Worm (Caenorhabditis elegans): Measurements from ENCODE around the gene snpn-1.
A peak's percentile ranks its signal among the peaks of the same experiment; 100 is the strongest.

Gene snpn-1

DNA sequence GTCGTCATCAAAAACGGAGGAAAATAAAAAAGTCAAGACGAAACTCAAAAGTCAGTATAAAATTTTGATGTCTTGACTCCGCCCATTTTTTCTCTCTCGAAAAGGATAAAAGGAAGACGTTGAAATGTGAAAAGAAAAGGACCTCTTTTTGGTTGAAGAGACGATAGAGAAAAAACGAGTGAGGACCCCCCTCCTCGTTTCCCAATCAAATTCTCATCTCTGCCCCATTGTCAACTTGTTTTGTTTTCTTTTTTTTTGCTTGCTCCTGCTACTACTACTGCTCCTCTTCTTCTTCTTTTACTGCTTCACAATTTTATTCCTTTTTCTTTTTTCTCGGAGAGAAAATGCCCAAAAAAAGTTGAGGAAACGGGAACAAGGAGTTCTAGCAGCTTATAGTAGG, 47.0 kb upstream of the snpn-1 start:
- TF ChIP-seq sea-2 (GFP tag; optimal IDR thresholded peaks at IDR 0.05) (no peak), aly-2 (tag; optimal IDR thresholded peaks at IDR 0.05) (no peak), jun-1 (tag; optimal IDR thresholded peaks at IDR 0.05) (no peak), lin-39 (tag; optimal IDR thresholded peaks at IDR 0.05) (peak; percentile 43), snpc-4 (tag; optimal IDR thresholded peaks at IDR 0.05) (no peak), lin-15B (tag; optimal IDR thresholded peaks at IDR 0.05) (no peak), ceh-28 (tag; optimal IDR thresholded peaks at IDR 0.05) (no peak), nfya-1 (tag; optimal IDR thresholded peaks at IDR 0.05; ENCODE audit: insufficient read depth) (peak; percentile 43), nhr-43 (tag; optimal IDR thresholded peaks at IDR 0.05; ENCODE audit: poor library complexity, severe bottlenecking) (no peak), R02D3.7 (tag; optimal IDR thresholded peaks at IDR 0.05) (no peak), nhr-23 (tag; optimal IDR thresholded peaks at IDR 0.05) (no peak), pha-4 (tag; optimal IDR thresholded peaks at IDR 0.05) (no peak), pqm-1 (tag; optimal IDR thresholded peaks at IDR 0.05) (no peak), ceh-9 (tag; optimal IDR thresholded peaks at IDR 0.05) (no peak), fkh-10 (GFP tag; optimal IDR thresholded peaks at IDR 0.05) (peak; percentile 90), eor-1 (tag; optimal IDR thresholded peaks at IDR 0.05) (no peak), nhr-76 (tag; optimal IDR thresholded peaks at IDR 0.05) (no peak), egl-27 (tag; optimal IDR thresholded peaks at IDR 0.05) (no peak), zag-1 (tag; optimal IDR thresholded peaks at IDR 0.05) (no peak), ama-1 (optimal IDR thresholded peaks at IDR 0.05) (peak; percentile 13), mml-1 (tag; optimal IDR thresholded peaks at IDR 0.05) (no peak), unc-39 (tag; optimal IDR thresholded peaks at IDR 0.05) (no peak), nhr-25 (tag; optimal IDR thresholded peaks at IDR 0.05) (no peak), ZK546.5 (tag; optimal IDR thresholded peaks at IDR 0.05) (no peak), hmg-11 (tag; optimal IDR thresholded peaks at IDR 0.05) (no peak), nhr-67 (tag; optimal IDR thresholded peaks at IDR 0.05) (no peak), tbx-2 (tag; optimal IDR thresholded peaks at IDR 0.05) (no peak)

DNA sequence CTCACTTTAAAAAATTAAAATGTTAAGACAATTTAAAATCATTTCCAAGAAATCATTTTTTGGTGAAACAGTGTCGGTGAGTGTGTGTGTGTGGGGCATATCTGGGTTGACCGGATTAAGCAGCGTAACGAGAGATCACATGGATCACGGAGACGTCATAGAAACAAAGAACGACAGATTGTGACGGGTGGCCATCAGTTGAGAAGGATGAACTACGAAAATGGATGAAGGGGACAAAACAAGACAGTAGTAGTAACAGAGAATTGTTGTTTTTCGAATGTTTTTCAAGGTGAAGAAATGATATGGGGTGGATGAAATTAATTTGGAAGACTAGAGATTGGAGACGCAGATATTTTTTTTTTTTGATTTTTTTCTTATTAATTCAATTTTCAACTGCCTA, 45.7 kb upstream of the snpn-1 start:
- TF ChIP-seq nhr-25 (tag; optimal IDR thresholded peaks at IDR 0.05) (peak; percentile 41), hmg-11 (tag; optimal IDR thresholded peaks at IDR 0.05) (no peak), pqm-1 (tag; optimal IDR thresholded peaks at IDR 0.05) (no peak), nhr-23 (tag; optimal IDR thresholded peaks at IDR 0.05) (peak; percentile 63), ama-1 (optimal IDR thresholded peaks at IDR 0.05) (no peak)

DNA sequence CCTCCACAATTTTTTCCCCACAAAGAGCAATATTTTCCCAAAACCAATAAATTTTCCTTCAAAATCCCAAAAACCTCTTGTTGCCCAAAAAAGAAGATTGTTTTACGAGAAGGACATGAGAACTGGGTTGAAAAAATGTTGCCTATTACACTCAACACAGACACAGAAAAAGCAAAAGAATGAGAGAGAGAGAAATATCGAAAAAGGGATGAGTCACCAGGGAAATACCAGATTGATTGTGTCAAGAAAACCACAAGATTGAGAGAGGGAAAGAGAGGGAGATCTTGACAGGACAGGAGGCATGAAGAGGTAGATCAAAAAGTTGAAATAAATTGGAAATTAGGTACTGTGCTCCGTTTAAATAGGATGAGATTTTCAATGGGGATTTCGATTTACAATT, 44.0 kb upstream of the snpn-1 start:
- TF ChIP-seq nhr-23 (tag; optimal IDR thresholded peaks at IDR 0.05) (peak; percentile 25), nfya-1 (tag; optimal IDR thresholded peaks at IDR 0.05; ENCODE audit: insufficient read depth) (no peak), tbx-2 (tag; optimal IDR thresholded peaks at IDR 0.05) (no peak), mdl-1 (tag; optimal IDR thresholded peaks at IDR 0.05) (no peak), lin-39 (tag; optimal IDR thresholded peaks at IDR 0.05) (no peak), nhr-25 (tag; optimal IDR thresholded peaks at IDR 0.05) (peak; percentile 59), ama-1 (optimal IDR thresholded peaks at IDR 0.05) (peak; percentile 5), ceh-82 (tag; optimal IDR thresholded peaks at IDR 0.05) (no peak), egl-5 (tag; optimal IDR thresholded peaks at IDR 0.05) (no peak)

DNA sequence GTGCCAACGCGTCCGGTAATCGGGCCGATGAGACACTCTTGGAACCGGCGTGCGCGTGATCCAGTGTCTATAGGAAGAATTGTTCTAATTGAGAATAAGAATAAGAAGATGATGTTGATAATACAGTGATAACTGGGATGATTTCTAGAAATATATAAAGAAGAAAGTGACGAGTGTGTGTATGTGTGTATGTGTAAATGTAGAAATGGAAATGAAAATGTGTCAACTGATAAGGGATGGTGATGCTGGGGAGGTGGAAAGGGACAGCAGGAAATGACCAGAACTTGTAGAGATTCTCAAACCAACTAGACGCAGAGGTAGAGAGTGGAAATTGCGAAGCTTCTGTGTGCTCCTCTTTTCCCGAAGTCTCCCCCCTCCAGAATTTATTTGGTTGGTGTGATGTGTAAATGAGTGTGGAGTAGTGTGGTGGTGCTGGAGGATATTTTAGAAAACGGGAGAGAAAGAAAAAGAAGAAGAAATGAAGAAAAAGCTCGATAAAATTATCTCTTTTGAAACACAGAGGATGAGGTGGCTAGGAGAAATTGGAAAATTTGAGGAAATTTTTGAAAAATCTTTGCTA, 43.0 kb upstream of the snpn-1 start:
- TF ChIP-seq nhr-23 (tag; optimal IDR thresholded peaks at IDR 0.05) (peak; percentile 69), ceh-28 (tag; optimal IDR thresholded peaks at IDR 0.05) (peak; percentile 21), pqm-1 (tag; optimal IDR thresholded peaks at IDR 0.05) (peak; percentile 68), nfya-1 (tag; optimal IDR thresholded peaks at IDR 0.05; ENCODE audit: insufficient read depth) (peak; percentile 46), egl-5 (tag; optimal IDR thresholded peaks at IDR 0.05) (peak; percentile 15), elt-3 (tag; optimal IDR thresholded peaks at IDR 0.05) (peak in 1 of 3 experiments; percentile 11), nhr-43 (tag; optimal IDR thresholded peaks at IDR 0.05; ENCODE audit: poor library complexity, severe bottlenecking) (no peak), lsy-12 (tag; optimal IDR thresholded peaks at IDR 0.05) (peak; percentile 1), aly-2 (tag; optimal IDR thresholded peaks at IDR 0.05) (no peak), elt-2 (tag; optimal IDR thresholded peaks at IDR 0.05) (peak; percentile 39), pha-4 (tag; optimal IDR thresholded peaks at IDR 0.05) (no peak)

DNA sequence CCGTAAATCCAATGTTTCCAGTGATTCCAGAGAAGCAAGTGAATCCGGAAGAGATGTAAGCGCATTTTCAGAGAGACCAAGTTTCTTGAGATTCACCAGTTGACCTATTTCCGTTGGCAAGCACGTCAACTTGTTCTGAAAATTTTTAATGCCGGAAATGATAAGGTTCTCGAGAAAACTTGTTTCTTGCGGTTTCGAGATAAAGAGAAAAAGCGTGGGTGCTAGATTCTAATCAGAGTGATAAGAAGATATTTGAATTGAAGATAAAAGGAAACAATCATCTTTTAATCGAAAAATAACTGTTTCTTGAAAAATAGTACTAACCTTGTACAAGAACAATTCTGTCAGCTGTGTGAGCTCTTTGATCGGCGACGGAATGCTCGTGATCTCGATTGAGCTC, 40.9 kb upstream of the snpn-1 start:
- TF ChIP-seq eor-1 (tag; optimal IDR thresholded peaks at IDR 0.05), result no peak
- TF ChIP-seq ceh-9 (tag; optimal IDR thresholded peaks at IDR 0.05), result no peak
- no peak for TF ChIP-seq fkh-10 (GFP tag; optimal IDR thresholded peaks at IDR 0.05)
- TF ChIP-seq nhr-23 (tag; optimal IDR thresholded peaks at IDR 0.05), result peak; percentile 36
- no peak for TF ChIP-seq ceh-16 (tag; optimal IDR thresholded peaks at IDR 0.05)
- no peak for TF ChIP-seq skn-1 (tag; optimal IDR thresholded peaks at IDR 0.05)
- TF ChIP-seq nhr-43 (tag; optimal IDR thresholded peaks at IDR 0.05; ENCODE audit: poor library complexity, severe bottlenecking), result no peak
- no peak for TF ChIP-seq hmg-11 (tag; optimal IDR thresholded peaks at IDR 0.05)
- TF ChIP-seq ztf-11 (tag; optimal IDR thresholded peaks at IDR 0.05), result no peak
- peak; percentile 1 for TF ChIP-seq elt-2 (tag; optimal IDR thresholded peaks at IDR 0.05)
- TF ChIP-seq egl-5 (tag; optimal IDR thresholded peaks at IDR 0.05), result no peak
- TF ChIP-seq lin-15B (tag; optimal IDR thresholded peaks at IDR 0.05), result no peak
- peak in 2 of 3 experiments; percentile 43 to 80 for TF ChIP-seq elt-3 (tag; optimal IDR thresholded peaks at IDR 0.05)
- TF ChIP-seq nhr-25 (tag; optimal IDR thresholded peaks at IDR 0.05), result no peak
- TF ChIP-seq sea-2 (GFP tag; optimal IDR thresholded peaks at IDR 0.05), result no peak
- TF ChIP-seq egl-27 (tag; optimal IDR thresholded peaks at IDR 0.05), result no peak
